Worm (Caenorhabditis elegans): ENCODE results near the gene F40F8.11.
A peak's percentile ranks its signal among the peaks of the same experiment; 100 is the strongest.

The F40F8.11 gene

ce11 chrII:11132542-11132941 is at the start of gene F40F8.11:
F40F8.11 (minus strand) TSS chrII:11132590.
- peak; percentile 55 for TF ChIP-seq lin-54 (GFP tag; optimal IDR thresholded peaks at IDR 0.05)
- TF ChIP-seq mcd-1 (GFP tag; IDR thresholded peaks at IDR 0.05) = peak; percentile 82
- TF ChIP-seq lin-35 (GFP tag; optimal IDR thresholded peaks at IDR 0.05) = peak in 1 of 3 experiments; percentile 59
- no peak for TF ChIP-seq unc-130 (GFP tag; optimal IDR thresholded peaks at IDR 0.05)
- peak; percentile 65 for TF ChIP-seq efl-1 (GFP tag; optimal IDR thresholded peaks at IDR 0.05)

- TF ChIP-seq cebp-1 (GFP tag; IDR thresholded peaks at IDR 0.05) (no peak), cebp-1 (tag; optimal IDR thresholded peaks at IDR 0.05) (peak; percentile 24), aptf-2 (GFP tag; conservative IDR thresholded peaks at IDR 0.05) (no peak), nhr-80 (tag; optimal IDR thresholded peaks at IDR 0.05) (peak; percentile 61), lsl-1 (GFP tag; optimal IDR thresholded peaks at IDR 0.05) (no peak)
Measured at ce11 chrII:11181250-11181704, 48.9 kb upstream of the F40F8.11 start, which contains the start of gene bigr-1. bigr-1 (plus strand) TSS chrII:11181654.

- TF ChIP-seq nhr-90 (tag; optimal IDR thresholded peaks at IDR 0.05) (no peak), cebp-1 (GFP tag; IDR thresholded peaks at IDR 0.05) (no peak), cebp-1 (tag; optimal IDR thresholded peaks at IDR 0.05) (no peak), F57A8.1 (GFP tag; optimal IDR thresholded peaks at IDR 0.05) (no peak), fkh-3 (tag; optimal IDR thresholded peaks at IDR 0.05) (no peak), bed-1 (GFP tag; IDR thresholded peaks at IDR 0.05) (no peak), Y53F4B.3 (GFP tag; IDR thresholded peaks at IDR 0.05) (no peak), rec-8 (tag; optimal IDR thresholded peaks at IDR 0.05) (no peak), tbp1 (GFP tag; optimal IDR thresholded peaks at IDR 0.05) (no peak), F23B12.7 (tag; optimal IDR thresholded peaks at IDR 0.05; ENCODE audit: insufficient read depth) (no peak), mel-28 (tag; optimal IDR thresholded peaks at IDR 0.05; ENCODE audit: borderline replicate concordance) (no peak), ceh-40 (GFP tag; IDR thresholded peaks at IDR 0.05) (no peak), Y56A3A.18 (GFP tag; IDR thresholded peaks at IDR 0.05) (no peak), chd-7 (tag; optimal IDR thresholded peaks at IDR 0.05) (no peak), F52B5.7 (tag; optimal IDR thresholded peaks at IDR 0.05) (no peak), F55B11.4 (tag; optimal IDR thresholded peaks at IDR 0.05; ENCODE audit: borderline replicate concordance, insufficient read depth) (no peak), nhr-80 (tag; optimal IDR thresholded peaks at IDR 0.05) (no peak), repo-1 (tag; optimal IDR thresholded peaks at IDR 0.05) (no peak), Y67H2A.10 (GFP tag; conservative IDR thresholded peaks at IDR 0.05) (no peak), unc-130 (GFP tag; optimal IDR thresholded peaks at IDR 0.05) (no peak)
Measured at ce11 chrII:11178737-11179136, 46.3 kb upstream of the F40F8.11 start.

- TF ChIP-seq cebp-1 (GFP tag; IDR thresholded peaks at IDR 0.05) (no peak), cebp-1 (tag; optimal IDR thresholded peaks at IDR 0.05) (no peak), hsf-1 (GFP tag; IDR thresholded peaks at IDR 0.05) (no peak), ekl-4 (GFP tag; IDR thresholded peaks at IDR 0.05) (no peak), hlh-26 (GFP tag; conservative IDR thresholded peaks at IDR 0.05) (no peak), aptf-3 (GFP tag; IDR thresholded peaks at IDR 0.05) (no peak), nhr-90 (tag; optimal IDR thresholded peaks at IDR 0.05) (no peak), dox-1 (GFP tag; IDR thresholded peaks at IDR 0.05) (no peak), sea-2 (GFP tag; IDR thresholded peaks at IDR 0.05) (no peak), repo-1 (tag; optimal IDR thresholded peaks at IDR 0.05) (no peak), ceh-91 (GFP tag; IDR thresholded peaks at IDR 0.05) (no peak), unc-130 (GFP tag; optimal IDR thresholded peaks at IDR 0.05) (no peak), unc-62 (GFP tag; optimal IDR thresholded peaks at IDR 0.05) (no peak), madf-10 (tag; optimal IDR thresholded peaks at IDR 0.05) (no peak), ztf-18 (tag; optimal IDR thresholded peaks at IDR 0.05) (no peak), F39B2.1 (GFP tag; IDR thresholded peaks at IDR 0.05) (no peak)
Measured at ce11 chrII:11177376-11177775, 45.0 kb upstream of the F40F8.11 start, which contains the start of gene F37H8.6. F37H8.6 (minus strand) TSS chrII:11177476.

Data from whole organism, young adult.